Worm (Caenorhabditis elegans): Measurements from ENCODE around the gene arrd-7.

arrd-7 gene

ce11 chrII:12052136-12052535 is 10.3 kb downstream of the arrd-7 start:
- TF ChIP-seq elt-1 (tag; optimal IDR thresholded peaks at IDR 0.05; ENCODE audit: borderline replicate concordance, insufficient read depth) (no peak), nhr-2 (tag; optimal IDR thresholded peaks at IDR 0.05) (no peak), snpc-4 (tag; optimal IDR thresholded peaks at IDR 0.05) (no peak), lin-13 (tag; optimal IDR thresholded peaks at IDR 0.05) (no peak), sptf-1 (tag; optimal IDR thresholded peaks at IDR 0.05) (no peak), nhr-76 (tag; optimal IDR thresholded peaks at IDR 0.05) (no peak), zip-8 (tag; optimal IDR thresholded peaks at IDR 0.05) (no peak), cnd-1 (tag; optimal IDR thresholded peaks at IDR 0.05) (no peak), ces-1 (GFP tag; optimal IDR thresholded peaks at IDR 0.05) (no peak), nhr-12 (tag; optimal IDR thresholded peaks at IDR 0.05) (no peak), ceh-39 (tag; optimal IDR thresholded peaks at IDR 0.05) (no peak), blmp-1 (tag; optimal IDR thresholded peaks at IDR 0.05) (no peak), mls-2 (tag; optimal IDR thresholded peaks at IDR 0.05) (no peak), pha-4 (tag; optimal IDR thresholded peaks at IDR 0.05) (no peak), ceh-83 (GFP tag; optimal IDR thresholded peaks at IDR 0.05) (no peak)

DNA sequence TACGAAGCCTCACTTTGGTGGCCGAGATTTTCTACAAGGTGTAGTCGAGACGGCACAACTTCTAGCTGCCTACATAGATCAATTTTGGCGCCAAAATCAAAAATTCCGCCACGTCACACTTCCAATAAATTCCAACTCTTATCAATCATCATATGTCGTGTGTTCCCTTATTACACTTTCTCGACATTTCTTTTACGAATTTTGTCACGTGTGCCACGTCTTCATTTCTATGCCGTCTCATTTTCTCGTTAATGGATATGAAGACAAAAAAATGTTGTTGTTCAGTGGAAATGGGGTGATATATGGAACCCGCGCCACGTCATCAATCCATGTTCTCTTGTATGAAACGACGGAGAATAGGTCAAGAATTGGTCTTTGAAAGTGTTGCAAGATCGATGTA is 10.8 kb downstream of the arrd-7 start:
- TF ChIP-seq M03D4.4 (tag; optimal IDR thresholded peaks at IDR 0.05): no peak
- no peak for TF ChIP-seq ham-2 (GFP tag; optimal IDR thresholded peaks at IDR 0.05)
- no peak for TF ChIP-seq elt-1 (tag; optimal IDR thresholded peaks at IDR 0.05; ENCODE audit: borderline replicate concordance, insufficient read depth)
- no peak for TF ChIP-seq snpc-4 (tag; optimal IDR thresholded peaks at IDR 0.05)
- no peak for TF ChIP-seq unc-39 (tag; optimal IDR thresholded peaks at IDR 0.05)
- TF ChIP-seq elt-3 (tag; optimal IDR thresholded peaks at IDR 0.05): no peak
- TF ChIP-seq nhr-2 (tag; optimal IDR thresholded peaks at IDR 0.05): no peak
- no peak for TF ChIP-seq flh-1 (GFP tag; optimal IDR thresholded peaks at IDR 0.05)
- no peak for TF ChIP-seq pha-4 (tag; optimal IDR thresholded peaks at IDR 0.05)
- no peak for TF ChIP-seq hlh-1 (tag; optimal IDR thresholded peaks at IDR 0.05)
- no peak for TF ChIP-seq unc-62 (GFP tag; optimal IDR thresholded peaks at IDR 0.05)
- TF ChIP-seq nhr-237 (tag; optimal IDR thresholded peaks at IDR 0.05): no peak
- no peak for TF ChIP-seq ces-1 (GFP tag; optimal IDR thresholded peaks at IDR 0.05)
- TF ChIP-seq mls-2 (tag; optimal IDR thresholded peaks at IDR 0.05): no peak
- no peak for TF ChIP-seq unc-120 (tag; optimal IDR thresholded peaks at IDR 0.05; ENCODE audit: poor library complexity, severe bottlenecking)
- TF ChIP-seq ceh-43 (GFP tag; optimal IDR thresholded peaks at IDR 0.05): no peak
- no peak for TF ChIP-seq lsy-2 (tag; optimal IDR thresholded peaks at IDR 0.05)
- TF ChIP-seq mep-1 (tag; optimal IDR thresholded peaks at IDR 0.05): no peak
- no peak for TF ChIP-seq ztf-11 (tag; optimal IDR thresholded peaks at IDR 0.05)
- TF ChIP-seq sptf-1 (tag; optimal IDR thresholded peaks at IDR 0.05): no peak

DNA sequence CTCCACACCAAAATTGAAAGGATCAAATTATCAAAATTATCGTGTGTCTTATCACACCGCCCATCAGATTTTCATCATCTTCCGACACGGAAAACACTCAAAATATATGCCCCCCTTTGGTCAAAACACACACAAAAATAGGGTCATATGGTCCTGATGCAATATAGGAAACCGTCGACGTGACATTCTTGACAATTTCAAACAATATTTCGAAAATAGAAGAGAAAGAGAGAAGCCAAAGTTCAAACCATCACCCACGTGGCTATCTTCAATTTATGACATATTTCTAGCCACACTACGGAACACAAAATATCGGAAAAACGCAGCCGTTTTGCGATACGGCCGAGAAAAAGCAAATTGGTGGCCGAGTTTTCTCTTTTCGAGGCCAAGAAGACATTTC is 11.8 kb downstream of the arrd-7 start:
- TF ChIP-seq snpc-4 (tag; optimal IDR thresholded peaks at IDR 0.05): no peak
- TF ChIP-seq unc-39 (tag; optimal IDR thresholded peaks at IDR 0.05): no peak
- no peak for TF ChIP-seq pha-4 (tag; optimal IDR thresholded peaks at IDR 0.05)

- TF ChIP-seq ces-1 (GFP tag; optimal IDR thresholded peaks at IDR 0.05): no peak
- TF ChIP-seq ztf-11 (tag; optimal IDR thresholded peaks at IDR 0.05): no peak
Measured at ce11 chrII:12049281-12049680, 13.1 kb downstream of the arrd-7 start, which contains the start of gene nadk-2. Gene nadk-2, plus strand, starts transcription at chrII:12049581.

ce11 chrII:12042108-12042960 is 20.1 kb downstream of the arrd-7 start, which contains the start of gene ippk-1:
Gene ippk-1, plus strand, starts transcription at chrII:12042910.
- TF ChIP-seq flh-1 (GFP tag; optimal IDR thresholded peaks at IDR 0.05) (no peak), M03D4.4 (tag; optimal IDR thresholded peaks at IDR 0.05) (peak; percentile 54), ztf-11 (tag; optimal IDR thresholded peaks at IDR 0.05) (no peak), sptf-1 (tag; optimal IDR thresholded peaks at IDR 0.05) (peak; percentile 87), nhr-2 (tag; optimal IDR thresholded peaks at IDR 0.05) (no peak), mls-2 (tag; optimal IDR thresholded peaks at IDR 0.05) (peak; percentile 85), tbx-8 (GFP tag; optimal IDR thresholded peaks at IDR 0.05) (peak; percentile 63), cnd-1 (tag; optimal IDR thresholded peaks at IDR 0.05) (peak; percentile 35), lsy-2 (tag; optimal IDR thresholded peaks at IDR 0.05) (peak; percentile 50), lin-32 (GFP tag; optimal IDR thresholded peaks at IDR 0.05) (peak; percentile 53), mab-5 (tag; optimal IDR thresholded peaks at IDR 0.05) (no peak), hlh-1 (tag; optimal IDR thresholded peaks at IDR 0.05) (no peak), mep-1 (tag; optimal IDR thresholded peaks at IDR 0.05) (peak; percentile 42), ceh-43 (GFP tag; optimal IDR thresholded peaks at IDR 0.05) (peak; percentile 56), nhr-28 (tag; optimal IDR thresholded peaks at IDR 0.05) (no peak), ham-2 (GFP tag; optimal IDR thresholded peaks at IDR 0.05) (peak; percentile 60), sem-2 (GFP tag; optimal IDR thresholded peaks at IDR 0.05) (peak; percentile 44), drap-1 (GFP tag; optimal IDR thresholded peaks at IDR 0.05) (peak; percentile 56), bed-3 (GFP tag; optimal IDR thresholded peaks at IDR 0.05) (peak; percentile 27), lin-13 (tag; optimal IDR thresholded peaks at IDR 0.05) (peak; percentile 21), ces-1 (GFP tag; optimal IDR thresholded peaks at IDR 0.05) (peak; percentile 78), nhr-76 (tag; optimal IDR thresholded peaks at IDR 0.05) (no peak), ceh-39 (tag; optimal IDR thresholded peaks at IDR 0.05) (no peak), nhr-237 (tag; optimal IDR thresholded peaks at IDR 0.05) (no peak), elt-3 (tag; optimal IDR thresholded peaks at IDR 0.05) (no peak), pha-4 (tag; optimal IDR thresholded peaks at IDR 0.05) (peak; percentile 45), unc-39 (tag; optimal IDR thresholded peaks at IDR 0.05) (no peak)

Measured in whole organism, mixed stage, embryonic.